Fruit fly (Drosophila melanogaster) whole organism, prepupa: ENCODE measurements around the gene CG46463.

Experiments
- CG31627 ChIP-seq: fragments of 200-800 bp; sonication (Bioruptor generic); optimal IDR thresholded peaks from 3 replicates; lab custom pipeline; 2016; ENCODE audit warnings: missing biosample characterization, missing genetic modification characterization
- Gug ChIP-seq: fragments of 200-800 bp; sonication (Bioruptor generic); IDR thresholded peaks from 2 replicates; pipeline ENCODE4 v1.3.6; 2022; ENCODE audit warnings: missing biosample characterization, missing genetic modification characterization
- OdsH ChIP-seq: fragments of 200-800 bp; sonication (Bioruptor generic); optimal IDR thresholded peaks from 3 replicates; lab custom pipeline; 2016; ENCODE audit warnings: missing biosample characterization, missing genetic modification characterization
- Sox15 ChIP-seq: fragments of 200-800 bp; sonication (Bioruptor generic); optimal IDR thresholded peaks from 3 replicates; lab custom pipeline; 2016; ENCODE audit warnings: missing biosample characterization, missing genetic modification characterization

DNA sequence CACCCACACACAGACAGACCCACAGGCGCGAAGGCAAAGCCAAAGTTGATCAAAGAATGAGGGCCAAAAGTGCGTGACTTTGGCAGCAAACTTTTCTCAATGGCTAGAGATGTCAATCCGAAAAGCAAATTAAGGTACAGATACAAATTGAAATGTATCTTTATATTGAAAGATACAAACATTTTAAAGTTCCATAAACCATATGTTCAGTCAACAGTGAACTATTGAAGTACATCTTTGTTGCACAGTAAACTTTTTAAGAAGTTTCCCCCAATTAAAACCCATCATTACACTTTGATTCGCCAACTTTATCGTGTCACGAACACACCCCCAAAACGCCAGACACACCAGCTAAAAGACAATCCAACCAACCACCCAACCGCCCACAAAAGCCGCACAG lies 49.4 kb upstream of the CG46463 start:
- TF ChIP-seq Sox15 (GFP tag; lab: Kevin White, UChicago) (no peak), Gug (GFP tag; lab: Robert Waterston, UW) (no peak), OdsH (GFP tag; lab: Kevin White, UChicago) (no peak), CG31627 (GFP tag; lab: Kevin White, UChicago) (no peak)
